Worm (Caenorhabditis elegans): ENCODE measurements around the gene droe-4.

The droe-4 gene

ce11 chrV:13992485-13992884, at the start of gene droe-4:
TSS of gene droe-4 (plus strand) at chrV:13992656.
- no peak for TF ChIP-seq spr-1 (tag; optimal IDR thresholded peaks at IDR 0.05)
- TF ChIP-seq unc-62 (GFP tag; optimal IDR thresholded peaks at IDR 0.05 in 1 of 2): peak in 1 of 2 experiments; percentile 56
- TF ChIP-seq unc-62 (tag; optimal IDR thresholded peaks at IDR 0.05): no peak

- no peak for TF ChIP-seq ztf-7 (tag; optimal IDR thresholded peaks at IDR 0.05)
- no peak for TF ChIP-seq dmd-6 (GFP tag; IDR thresholded peaks at IDR 0.05)
- TF ChIP-seq ceh-82 (tag; optimal IDR thresholded peaks at IDR 0.05): no peak
- TF ChIP-seq nhr-102 (tag; optimal IDR thresholded peaks at IDR 0.05): no peak
- no peak for TF ChIP-seq lsy-2 (tag; optimal IDR thresholded peaks at IDR 0.05)
- TF ChIP-seq unc-39 (tag; optimal IDR thresholded peaks at IDR 0.05): no peak
- no peak for TF ChIP-seq nhr-237 (tag; optimal IDR thresholded peaks at IDR 0.05)
- no peak for TF ChIP-seq F37D6.2 (tag; optimal IDR thresholded peaks at IDR 0.05)
- TF ChIP-seq daf-12 (tag; optimal IDR thresholded peaks at IDR 0.05): no peak
These were observed 46.0 kb upstream of the droe-4 start, which contains the start of the genes srx-10 and clec-226 for ce11 chrV:13946385-13947019. TSS of gene srx-10 (minus strand) at chrV:13946485. TSS of gene clec-226 (plus strand) at chrV:13946969.

ce11 chrV:13949010-13949409, 43.4 kb upstream of the droe-4 start, which contains the start of gene R10D12.6:
TSS of gene R10D12.6 (plus strand) at chrV:13949310.
- TF ChIP-seq unc-39 (tag; optimal IDR thresholded peaks at IDR 0.05): no peak
- TF ChIP-seq pqm-1 (tag; optimal IDR thresholded peaks at IDR 0.05): peak; percentile 3
- peak; percentile 52 for TF ChIP-seq nhr-28 (tag; optimal IDR thresholded peaks at IDR 0.05)

- TF ChIP-seq hmg-1.1 (GFP tag; IDR thresholded peaks at IDR 0.05): no peak
- no peak for TF ChIP-seq F44E2.7 (GFP tag; IDR thresholded peaks at IDR 0.05)
- no peak for TF ChIP-seq egl-43 (GFP tag; IDR thresholded peaks at IDR 0.05)
- no peak for TF ChIP-seq lim-7 (GFP tag; IDR thresholded peaks at IDR 0.05)
- no peak for TF ChIP-seq mxl-3 (GFP tag; optimal IDR thresholded peaks at IDR 0.05)
- TF ChIP-seq set-16 (GFP tag; IDR thresholded peaks at IDR 0.05): no peak
- TF ChIP-seq arid-1 (GFP tag; conservative IDR thresholded peaks at IDR 0.05): no peak
- TF ChIP-seq F37D6.2 (tag; optimal IDR thresholded peaks at IDR 0.05): no peak
- no peak for TF ChIP-seq hif-1 (tag; optimal IDR thresholded peaks at IDR 0.05)
These were observed 42.7 kb upstream of the droe-4 start, which contains the start of gene R10D12.7 for ce11 chrV:13949752-13950151. TSS of gene R10D12.7 (plus strand) at chrV:13950052.

ce11 chrV:13953191-13953590, 39.3 kb upstream of the droe-4 start, which contains the start of gene R10D12.8:
TSS of gene R10D12.8 (minus strand) at chrV:13953291.
- TF ChIP-seq nhr-28 (tag; optimal IDR thresholded peaks at IDR 0.05): peak; percentile 10
- no peak for TF ChIP-seq sdz-12 (GFP tag; optimal IDR thresholded peaks at IDR 0.05)

ce11 chrV:13954056-13954455, 38.4 kb upstream of the droe-4 start, which contains the start of gene swt-6:
TSS of gene swt-6 (plus strand) at chrV:13954356.
- TF ChIP-seq php-3 (GFP tag; IDR thresholded peaks at IDR 0.05) (no peak), daf-12 (tag; optimal IDR thresholded peaks at IDR 0.05) (no peak), aha-1 (tag) (peak; percentile 7), tra-1 (GFP tag; IDR thresholded peaks at IDR 0.05) (no peak), hmg-1.1 (GFP tag; IDR thresholded peaks at IDR 0.05) (no peak), nhr-28 (tag; optimal IDR thresholded peaks at IDR 0.05) (peak; percentile 87), ceh-28 (tag; optimal IDR thresholded peaks at IDR 0.05) (no peak), ceh-32 (tag; optimal IDR thresholded peaks at IDR 0.05; ENCODE audit: poor library complexity) (no peak), Y75B8A.6 (GFP tag; IDR thresholded peaks at IDR 0.05) (no peak), T20F7.1 (GFP tag; optimal IDR thresholded peaks at IDR 0.05) (no peak), F44E2.7 (GFP tag; IDR thresholded peaks at IDR 0.05) (no peak), ceh-62 (tag; optimal IDR thresholded peaks at IDR 0.05) (no peak), lin-13 (GFP tag; optimal IDR thresholded peaks at IDR 0.05) (no peak), zfp-2 (tag; optimal IDR thresholded peaks at IDR 0.05) (no peak), daf-16 (GFP tag; optimal IDR thresholded peaks at IDR 0.05) (no peak), daf-16 (tag; optimal IDR thresholded peaks at IDR 0.05) (no peak), D1046.2 (GFP tag; IDR thresholded peaks at IDR 0.05) (no peak), nhr-77 (tag; optimal IDR thresholded peaks at IDR 0.05) (no peak), set-16 (GFP tag; IDR thresholded peaks at IDR 0.05) (no peak), pqm-1 (tag; optimal IDR thresholded peaks at IDR 0.05) (peak; percentile 17), madf-9 (GFP tag; conservative IDR thresholded peaks at IDR 0.05) (no peak), Y48G9A.11 (GFP tag; IDR thresholded peaks at IDR 0.05) (no peak), zfp-3 (GFP tag; conservative IDR thresholded peaks at IDR 0.05) (no peak), snpc-1.2 (GFP tag; IDR thresholded peaks at IDR 0.05) (no peak)

All from whole organism, L4 larva.